Fruit fly (Drosophila melanogaster) whole organism, embryonic: Measurements from ENCODE around the gene Tis11.

Experiments used
- Abd-B ChIP-seq: fragments of 200-800 bp; sonication (Bioruptor generic); optimal IDR thresholded peaks from 2 replicates; lab custom pipeline; 2018; ENCODE audit warnings: missing biosample characterization, mild to moderate bottlenecking, missing genetic modification characterization, moderate library complexity
- Atf-2 ChIP-seq: fragments of 200-800 bp; sonication (Bioruptor generic); optimal IDR thresholded peaks from 2 replicates; lab custom pipeline; 2016; ENCODE audit warnings: missing biosample characterization, missing genetic modification characterization
- C15 ChIP-seq: fragments of 200-800 bp; sonication (Bioruptor generic); IDR thresholded peaks from 3 replicates; pipeline ENCODE4 v1.3.6; 2022; ENCODE audit warnings: missing biosample characterization, missing genetic modification characterization
- CG12071 ChIP-seq: fragments of 200-800 bp; sonication (Bioruptor generic); optimal IDR thresholded peaks from 3 replicates; lab custom pipeline; 2018; ENCODE audit warnings: missing biosample characterization, mild to moderate bottlenecking, missing genetic modification characterization
- CG12104 ChIP-seq: fragments of 200-800 bp; sonication (Bioruptor generic); optimal IDR thresholded peaks from 3 replicates; lab custom pipeline; 2016; ENCODE audit warnings: missing biosample characterization, missing genetic modification characterization
- CG12155 ChIP-seq: fragments of 200-800 bp; sonication (Bioruptor generic); optimal IDR thresholded peaks from 3 replicates; lab custom pipeline; 2016; ENCODE audit warnings: missing biosample characterization, missing genetic modification characterization
- CG1233 ChIP-seq: fragments of 200-800 bp; sonication (Bioruptor generic); optimal IDR thresholded peaks from 4 replicates; lab custom pipeline; 2018; ENCODE audit warnings: missing biosample characterization, mild to moderate bottlenecking, missing genetic modification characterization
- CG12744 ChIP-seq: fragments of 200-800 bp; sonication (Bioruptor generic); optimal IDR thresholded peaks from 2 replicates; lab custom pipeline; 2016; ENCODE audit warnings: missing biosample characterization, missing genetic modification characterization
- CG14014 ChIP-seq: fragments of 200-800 bp; sonication (Bioruptor generic); IDR thresholded peaks from 2 replicates; pipeline ENCODE4 v1.3.6; 2022; ENCODE audit warnings: missing biosample characterization, missing genetic modification characterization
- CG14667 ChIP-seq: fragments of 200-800 bp; sonication (Bioruptor generic); IDR thresholded peaks from 2 replicates; pipeline ENCODE4 v1.3.6; 2022; ENCODE audit warnings: missing biosample characterization, missing genetic modification characterization
- CG14965 ChIP-seq: fragments of 200-800 bp; sonication (Bioruptor generic); optimal IDR thresholded peaks from 2 replicates; lab custom pipeline; 2016; ENCODE audit warnings: missing biosample characterization, missing genetic modification characterization, borderline replicate concordance
- CG1529 ChIP-seq: fragments of 200-800 bp; sonication (Bioruptor generic); optimal IDR thresholded peaks from 3 replicates; lab custom pipeline; 2018; ENCODE audit warnings: missing biosample characterization, missing genetic modification characterization
- CG18262 ChIP-seq: fragments of 200-800 bp; optimal IDR thresholded peaks from 3 replicates; lab custom pipeline; 2019; ENCODE audit warnings: missing biosample characterization, mild to moderate bottlenecking, missing genetic modification characterization, moderate library complexity
- CG30431 ChIP-seq: fragments of 200-800 bp; sonication (Bioruptor generic); optimal IDR thresholded peaks from 2 replicates; lab custom pipeline; 2017; ENCODE audit warnings: missing biosample characterization, missing genetic modification characterization
- CG3281 ChIP-seq: fragments of 200-800 bp; sonication (Bioruptor generic); optimal IDR thresholded peaks from 3 replicates; lab custom pipeline; 2017; ENCODE audit warnings: missing biosample characterization, mild to moderate bottlenecking, missing genetic modification characterization
- CG4360 ChIP-seq: fragments of 200-800 bp; sonication (Bioruptor generic); IDR thresholded peaks from 2 replicates; pipeline ENCODE4 v1.3.6; 2022; ENCODE audit warnings: missing biosample characterization, missing genetic modification characterization
- CG6654 ChIP-seq: fragments of 200-800 bp; sonication (Bioruptor generic); optimal IDR thresholded peaks from 2 replicates; lab custom pipeline; 2017; ENCODE audit warnings: missing biosample characterization, mild to moderate bottlenecking, missing genetic modification characterization
- CG7786 ChIP-seq: fragments of 200-800 bp; sonication (Bioruptor generic); optimal IDR thresholded peaks from 2 replicates; lab custom pipeline; 2016; ENCODE audit warnings: missing biosample characterization, missing genetic modification characterization
- Fer2 ChIP-seq: fragments of 200-800 bp; sonication (Bioruptor generic); optimal IDR thresholded peaks from 2 replicates; lab custom pipeline; 2018; ENCODE audit warnings: missing biosample characterization, mild to moderate bottlenecking, missing genetic modification characterization, moderate library complexity
- HLH4C ChIP-seq: fragments of 200-800 bp; sonication (Bioruptor generic); IDR thresholded peaks from 3 replicates; pipeline ENCODE4 v1.3.6; 2022; ENCODE audit warnings: missing biosample characterization, missing genetic modification characterization; ENCODE audit not compliant: partially characterized antibody
- HmgZ ChIP-seq: fragments of 200-800 bp; sonication (Bioruptor generic); optimal IDR thresholded peaks from 2 replicates; lab custom pipeline; 2018; ENCODE audit warnings: missing biosample characterization, mild to moderate bottlenecking, missing genetic modification characterization
- Hsf ChIP-seq: fragments of 200-800 bp; sonication (Bioruptor generic); optimal IDR thresholded peaks from 3 replicates; lab custom pipeline; 2016; ENCODE audit warnings: missing biosample characterization, missing genetic modification characterization
- Kr ChIP-seq: fragments of 200-800 bp; sonication (Bioruptor generic); optimal IDR thresholded peaks from 2 replicates; lab custom pipeline; 2017; ENCODE audit warnings: missing biosample characterization, mild to moderate bottlenecking, missing genetic modification characterization
- Meics ChIP-seq: fragments of 200-800 bp; sonication (Bioruptor generic); optimal IDR thresholded peaks from 2 replicates; lab custom pipeline; 2017; ENCODE audit warnings: missing biosample characterization, mild to moderate bottlenecking, missing genetic modification characterization
- Mes4 ChIP-seq: fragments of 200-800 bp; sonication (Bioruptor generic); optimal IDR thresholded peaks from 2 replicates; lab custom pipeline; 2016; ENCODE audit warnings: missing biosample characterization, missing genetic modification characterization
- Nf-YB ChIP-seq: fragments of 200-800 bp; sonication (Bioruptor generic); optimal IDR thresholded peaks from 3 replicates; lab custom pipeline; 2019; ENCODE audit warnings: missing biosample characterization, mild to moderate bottlenecking, missing genetic modification characterization, moderate library complexity
- Nf-YC ChIP-seq: fragments of 200-800 bp; optimal IDR thresholded peaks from 3 replicates; lab custom pipeline; 2019; ENCODE audit warnings: missing biosample characterization, mild to moderate bottlenecking, missing genetic modification characterization, moderate library complexity
- Oli ChIP-seq: fragments of 200-800 bp; sonication (Bioruptor generic); optimal IDR thresholded peaks from 2 replicates; lab custom pipeline; 2018; ENCODE audit warnings: missing biosample characterization, mild to moderate bottlenecking, missing genetic modification characterization, moderate library complexity
- Optix ChIP-seq: fragments of 200-800 bp; sonication (Bioruptor generic); IDR thresholded peaks from 3 replicates; pipeline ENCODE4 v1.3.6; 2022; ENCODE audit warnings: missing biosample characterization, missing genetic modification characterization
- Ptx1 ChIP-seq: fragments of 200-800 bp; sonication (Bioruptor generic); IDR thresholded peaks from 2 replicates; pipeline ENCODE4 v1.3.6; 2022; ENCODE audit warnings: missing biosample characterization, missing genetic modification characterization
- cad ChIP-seq: fragments of >200 bp; optimal IDR thresholded peaks from 2 replicates; lab custom pipeline; 2017; ENCODE audit warnings: missing biosample characterization, missing genetic modification characterization
- cato ChIP-seq: fragments of 200-800 bp; sonication (Bioruptor generic); optimal IDR thresholded peaks from 2 replicates; lab custom pipeline; 2016; ENCODE audit warnings: missing biosample characterization, missing genetic modification characterization, borderline replicate concordance
- dati ChIP-seq: fragments of 200-800 bp; sonication (Bioruptor generic); IDR thresholded peaks from 2 replicates; pipeline ENCODE4 v1.3.6; 2022; ENCODE audit warnings: missing biosample characterization, missing genetic modification characterization
- disco-r ChIP-seq: fragments of 200-800 bp; sonication (Bioruptor generic); optimal IDR thresholded peaks from 2 replicates; lab custom pipeline; 2016; ENCODE audit warnings: missing biosample characterization, missing genetic modification characterization
- gcm ChIP-seq: fragments of 200-800 bp; sonication (Bioruptor generic); optimal IDR thresholded peaks from 2 replicates; lab custom pipeline; 2019; ENCODE audit warnings: missing biosample characterization, mild to moderate bottlenecking, missing genetic modification characterization, moderate library complexity
- gt ChIP-seq: fragments of 200-800 bp; sonication (Bioruptor generic); IDR thresholded peaks from 2 replicates; pipeline ENCODE4 v1.3.6; 2022; ENCODE audit warnings: missing biosample characterization, missing genetic modification characterization
- hkb ChIP-seq, 2 experiments: fragments of 200-800 bp in 1 of 2; fragments of >200 bp in 1 of 2; sonication (Bioruptor generic) in 1 of 2; IDR thresholded peaks in 1 of 2; optimal IDR thresholded peaks in 1 of 2; 2 replicates each; pipeline versions ENCODE4 v1.3.6 to Lab custom; 2017 to 2022; ENCODE audit warnings: missing biosample characterization in 1 of 2, missing genetic modification characterization in 1 of 2
- ind ChIP-seq: fragments of 200-800 bp; sonication (Bioruptor generic); optimal IDR thresholded peaks from 3 replicates; lab custom pipeline; 2016; ENCODE audit warnings: missing biosample characterization, missing genetic modification characterization
- lab ChIP-seq: fragments of 200-800 bp; sonication (Bioruptor generic); optimal IDR thresholded peaks from 3 replicates; lab custom pipeline; 2017; ENCODE audit warnings: missing biosample characterization, missing genetic modification characterization, mild to moderate bottlenecking, moderate library complexity, missing genetic modification reagents
- mld ChIP-seq: fragments of 200-800 bp; sonication (Bioruptor generic); IDR thresholded peaks from 3 replicates; pipeline ENCODE4 v1.3.6; 2022; ENCODE audit warnings: missing biosample characterization, missing genetic modification characterization; ENCODE audit not compliant: partially characterized antibody
- nau ChIP-seq: fragments of 200-800 bp; sonication (Bioruptor generic); optimal IDR thresholded peaks from 3 replicates; lab custom pipeline; 2017; ENCODE audit warnings: missing biosample characterization, mild to moderate bottlenecking, missing genetic modification characterization, missing genetic modification reagents
- prd ChIP-seq, 3 experiments: fragments of >200 bp in 2 of 3; fragments of 200-800 bp in 1 of 3; sonication (Bioruptor generic) in 1 of 3; optimal IDR thresholded peaks in 2 of 3; IDR thresholded peaks in 1 of 3; 2 replicates in 2 of 3; 3 replicates in 1 of 3; pipeline versions ENCODE4 v1.3.6 to Lab custom; 2017 to 2022; ENCODE audit warnings: missing biosample characterization in 1 of 3, missing genetic modification characterization in 1 of 3
- schlank ChIP-seq: fragments of 200-800 bp; sonication (Bioruptor generic); optimal IDR thresholded peaks from 2 replicates; lab custom pipeline; 2018; ENCODE audit warnings: missing biosample characterization, mild to moderate bottlenecking, missing genetic modification characterization
- sens ChIP-seq: fragments of 200-800 bp; sonication (Bioruptor generic); peaks from one replicate; lab custom pipeline; 2016; ENCODE audit warnings: missing biosample characterization, missing genetic modification characterization
- sim ChIP-seq: fragments of 200-800 bp; sonication (Bioruptor generic); IDR thresholded peaks from 2 replicates; pipeline ENCODE4 v1.3.6; 2022; ENCODE audit warnings: missing biosample characterization, missing genetic modification characterization
- ttk ChIP-seq: fragments of 200-800 bp; sonication (Bioruptor generic); IDR thresholded peaks from 2 replicates; pipeline ENCODE4 v2.1.2; 2022; ENCODE audit warnings: missing biosample characterization, missing genetic modification characterization
- unc-4 ChIP-seq: fragments of 200-800 bp; sonication (Bioruptor generic); IDR thresholded peaks from 2 replicates; pipeline ENCODE4 v1.3.6; 2022; ENCODE audit warnings: missing biosample characterization, missing genetic modification characterization; ENCODE audit not compliant: partially characterized antibody
- zf30C ChIP-seq: fragments of 200-800 bp; sonication (Bioruptor generic); optimal IDR thresholded peaks from 3 replicates; lab custom pipeline; 2018; ENCODE audit warnings: missing biosample characterization, mild to moderate bottlenecking, missing genetic modification characterization

Gene Tis11

DNA sequence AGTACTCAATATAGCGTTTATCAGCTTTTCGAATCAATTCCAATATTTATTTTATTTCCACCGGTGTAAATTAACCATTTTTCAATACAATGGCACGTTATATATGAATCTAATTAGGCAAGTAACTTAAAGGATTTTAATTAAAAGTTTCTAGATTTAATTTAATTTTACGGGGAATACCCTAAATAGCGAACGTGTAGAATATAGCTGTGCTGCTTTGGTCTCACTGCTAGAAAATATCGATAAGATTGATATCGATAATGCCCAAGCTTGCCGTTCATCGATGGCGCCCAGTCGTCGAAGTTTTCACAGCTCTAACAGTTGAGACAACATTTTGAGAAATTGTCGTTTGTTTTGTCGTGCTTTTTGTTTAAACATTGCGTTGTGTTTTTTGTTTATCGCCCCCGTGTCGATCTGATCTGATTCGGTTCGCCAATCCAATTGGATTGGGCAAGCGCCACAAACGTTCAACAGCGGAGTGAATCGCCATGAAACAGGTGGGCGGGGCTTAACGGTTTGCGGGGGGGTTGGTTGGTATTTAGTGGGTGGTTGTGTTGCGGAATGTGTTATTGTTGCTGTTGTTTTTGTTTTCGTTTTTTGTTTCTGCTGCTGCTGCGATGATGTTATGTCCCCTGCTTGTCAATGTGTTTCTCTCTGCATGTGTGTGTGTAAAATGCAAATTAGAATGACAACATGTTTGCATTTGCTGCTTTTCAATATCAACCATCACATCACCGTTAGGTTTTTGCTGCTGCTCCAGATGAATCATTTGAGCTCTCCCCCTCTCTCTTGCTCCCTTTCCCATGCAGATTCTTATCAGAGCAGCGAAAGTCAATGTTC lies 27.7 kb upstream of the Tis11 start, which contains the start of gene Tomosyn (continued):
- TF ChIP-seq mld (GFP tag; lab: Robert Waterston, UW): peak; percentile 58; the same call in 1 of the 3 replicates
- TF ChIP-seq CG7786 (GFP tag; lab: Kevin White, UChicago): no peak
- no peak for TF ChIP-seq sim (GFP tag; lab: Robert Waterston, UW)
- TF ChIP-seq Ptx1 (GFP tag; lab: Robert Waterston, UW): peak; percentile 23; the same call in 1 of the 2 replicates
- no peak for TF ChIP-seq CG1233 (GFP tag; lab: Kevin White, UChicago)
- TF ChIP-seq disco-r (GFP tag; lab: Kevin White, UChicago): no peak
- peak; percentile 74 for TF ChIP-seq unc-4 (GFP tag; lab: Robert Waterston, UW)
- peak; percentile 52 for TF ChIP-seq Abd-B (GFP tag; lab: Kevin White, UChicago)
- no peak for TF ChIP-seq cad (GFP tag; lab: Kevin White, UChicago)
- no peak for TF ChIP-seq CG12155
- TF ChIP-seq Atf-2 (GFP tag; lab: Kevin White, UChicago): no peak
- peak; percentile 37 for TF ChIP-seq Nf-YB (GFP tag; lab: Kevin White, UChicago)
- no peak for TF ChIP-seq C15 (GFP tag; lab: Robert Waterston, UW)
- no peak for TF ChIP-seq zf30C (GFP tag; lab: Kevin White, UChicago)
- no peak for TF ChIP-seq hkb (optimal IDR thresholded peaks at IDR 0.05; lab: Kevin White, UChicago)
- peak; percentile 56 for TF ChIP-seq hkb (GFP tag; IDR thresholded peaks at IDR 0.05; lab: Robert Waterston, UW)
- TF ChIP-seq CG18262: peak; percentile 59
- TF ChIP-seq Optix (GFP tag; lab: Robert Waterston, UW): no peak
- no peak for TF ChIP-seq CG30431
- peak; percentile 20 for TF ChIP-seq Meics (GFP tag; lab: Kevin White, UChicago)
- TF ChIP-seq nau (GFP tag; lab: Kevin White, UChicago): no peak
- TF ChIP-seq cato: no peak
- TF ChIP-seq CG14014: 0 out of 2 replicates have a peak, but pooled peaks have one; percentile 14
- TF ChIP-seq dati (GFP tag; lab: Robert Waterston, UW): no peak
- no peak for TF ChIP-seq CG12071 (GFP tag; lab: Kevin White, UChicago)
- no peak for TF ChIP-seq CG3281
- TF ChIP-seq CG14667: no peak
- TF ChIP-seq Hsf (GFP tag; lab: Kevin White, UChicago): peak; percentile 28
- TF ChIP-seq schlank: no peak
- TF ChIP-seq Nf-YC (tag; lab: Kevin White, UChicago): peak; percentile 53
- TF ChIP-seq CG4360 (GFP tag; lab: Robert Waterston, UW): no peak
- no peak for TF ChIP-seq ttk (GFP tag; lab: Robert Waterston, UW)
- peak; percentile 3 for TF ChIP-seq Fer2 (tag; lab: Kevin White, UChicago)
- peak; percentile 86 for TF ChIP-seq sens (GFP tag; lab: Kevin White, UChicago)
- no peak for TF ChIP-seq ind (GFP tag; lab: Kevin White, UChicago)
- no peak for TF ChIP-seq CG6654 (GFP tag; lab: Kevin White, UChicago)
- no peak for TF ChIP-seq CG1529 (GFP tag; lab: Kevin White, UChicago)
- peak; percentile 77 for TF ChIP-seq HLH4C
- no peak for TF ChIP-seq CG12744 (GFP tag; lab: Kevin White, UChicago)
- peak; percentile 25 for TF ChIP-seq gcm (GFP tag; lab: Kevin White, UChicago)
- no peak for TF ChIP-seq Mes4 (GFP tag; lab: Kevin White, UChicago)
- TF ChIP-seq gt (GFP tag; lab: Robert Waterston, UW): no peak
- TF ChIP-seq prd (optimal IDR thresholded peaks at IDR 0.05; lab: Kevin White, UChicago): no peak
- peak; percentile 41; the same call in 1 of the 3 replicates for TF ChIP-seq prd (GFP tag; IDR thresholded peaks at IDR 0.05; lab: Robert Waterston, UW)
- peak; percentile 46 for TF ChIP-seq lab (GFP tag; lab: Kevin White, UChicago)
- no peak for TF ChIP-seq Kr
- TF ChIP-seq CG12104: peak; percentile 0
- peak; percentile 37 for TF ChIP-seq HmgZ (tag; lab: Kevin White, UChicago)
- no peak for TF ChIP-seq CG14965 (GFP tag; lab: Kevin White, UChicago)
- TF ChIP-seq Oli: no peak
